Worm (Caenorhabditis elegans): ENCODE results near the gene B0035.13.

Gene B0035.13

DNA sequence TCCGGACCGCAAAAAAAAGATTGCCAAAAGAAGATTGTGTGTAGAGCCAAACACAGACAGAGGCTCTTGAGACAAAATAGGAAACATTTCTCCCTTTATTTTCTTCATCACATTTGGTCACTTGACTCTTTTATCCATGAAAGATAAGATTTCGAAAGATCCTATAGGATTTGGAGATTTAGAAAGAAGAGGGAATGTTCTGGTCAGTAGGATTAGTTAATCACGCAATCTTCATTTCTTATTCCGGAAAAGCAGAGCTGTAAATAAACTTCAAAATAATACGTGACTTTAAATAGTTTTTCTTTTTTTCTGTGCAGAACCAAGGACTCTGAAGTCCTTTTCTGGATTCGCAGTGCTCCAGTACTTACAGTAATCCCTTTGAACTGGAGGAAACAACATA, 40.8 kb upstream of the B0035.13 start:
- TF ChIP-seq ceh-88 (GFP tag; IDR thresholded peaks at IDR 0.05) (no peak), nhr-85 (tag) (no peak), hpl-2 (GFP tag; optimal IDR thresholded peaks at IDR 0.05) (no peak), C04F5.9 (tag; optimal IDR thresholded peaks at IDR 0.05) (no peak), elt-3 (tag; optimal IDR thresholded peaks at IDR 0.05) (no peak), pag-3 (tag; optimal IDR thresholded peaks at IDR 0.05; ENCODE audit: borderline replicate concordance, insufficient read depth) (no peak), mab-9 (GFP tag; IDR thresholded peaks at IDR 0.05) (no peak), zag-1 (tag; optimal IDR thresholded peaks at IDR 0.05) (no peak), nhr-20 (tag; optimal IDR thresholded peaks at IDR 0.05) (no peak), ama-1 (optimal IDR thresholded peaks at IDR 0.05) (no peak), grh-1 (GFP tag; IDR thresholded peaks at IDR 0.05) (no peak), nhr-28 (tag; optimal IDR thresholded peaks at IDR 0.05) (no peak), isw-1 (GFP tag; IDR thresholded peaks at IDR 0.05) (no peak), C34B4.2 (tag; optimal IDR thresholded peaks at IDR 0.05) (no peak), lir-3 (tag; optimal IDR thresholded peaks at IDR 0.05; ENCODE audit: poor library complexity) (no peak), nhr-47 (tag; optimal IDR thresholded peaks at IDR 0.05) (peak; percentile 11), lin-35 (GFP tag; optimal IDR thresholded peaks at IDR 0.05) (no peak), irx-1 (tag; optimal IDR thresholded peaks at IDR 0.05) (no peak), pqm-1 (tag; optimal IDR thresholded peaks at IDR 0.05) (no peak), fkh-8 (tag; optimal IDR thresholded peaks at IDR 0.05) (peak; percentile 57), sox-4 (tag; optimal IDR thresholded peaks at IDR 0.05) (no peak), efl-1 (optimal IDR thresholded peaks at IDR 0.05) (no peak), efl-1 (GFP tag; optimal IDR thresholded peaks at IDR 0.05 in 1 of 2) (no peak), lsy-2 (tag; optimal IDR thresholded peaks at IDR 0.05) (no peak), nhr-12 (tag; optimal IDR thresholded peaks at IDR 0.05) (no peak), unc-130 (tag; optimal IDR thresholded peaks at IDR 0.05) (no peak), dsc-1 (tag; optimal IDR thresholded peaks at IDR 0.05) (peak; percentile 63), ces-1 (GFP tag; optimal IDR thresholded peaks at IDR 0.05) (no peak), mef-2 (tag; optimal IDR thresholded peaks at IDR 0.05) (peak; percentile 6), jun-1 (tag; optimal IDR thresholded peaks at IDR 0.05) (no peak), nhr-90 (tag; optimal IDR thresholded peaks at IDR 0.05; ENCODE audit: poor library complexity) (no peak), ztf-4 (tag; optimal IDR thresholded peaks at IDR 0.05) (no peak), elt-2 (tag; optimal IDR thresholded peaks at IDR 0.05) (no peak), lin-15B (tag; optimal IDR thresholded peaks at IDR 0.05) (no peak), snu-23 (GFP tag; optimal IDR thresholded peaks at IDR 0.05) (no peak)

DNA sequence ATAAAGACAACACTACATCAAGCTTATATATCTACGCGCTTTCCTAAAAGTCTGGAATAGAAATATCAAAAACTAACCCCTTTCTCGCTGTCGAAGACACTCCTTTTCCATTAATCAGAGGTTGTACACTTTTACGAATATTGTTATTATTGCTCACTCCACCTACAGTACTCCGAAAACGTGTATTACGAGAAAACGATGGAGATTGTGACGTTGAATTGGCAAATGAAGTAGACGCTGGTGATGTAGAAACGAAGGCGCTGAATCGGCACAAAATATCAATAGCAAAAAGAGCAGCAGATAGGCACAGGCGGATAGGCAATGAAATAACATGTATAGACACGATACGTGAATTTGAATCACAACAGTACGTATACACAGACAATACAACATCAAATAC, 37.8 kb upstream of the B0035.13 start:
- peak; percentile 94 for TF ChIP-seq alr-1 (tag; optimal IDR thresholded peaks at IDR 0.05; ENCODE audit: borderline replicate concordance)
- no peak for TF ChIP-seq nhr-90 (tag; optimal IDR thresholded peaks at IDR 0.05; ENCODE audit: poor library complexity)

DNA sequence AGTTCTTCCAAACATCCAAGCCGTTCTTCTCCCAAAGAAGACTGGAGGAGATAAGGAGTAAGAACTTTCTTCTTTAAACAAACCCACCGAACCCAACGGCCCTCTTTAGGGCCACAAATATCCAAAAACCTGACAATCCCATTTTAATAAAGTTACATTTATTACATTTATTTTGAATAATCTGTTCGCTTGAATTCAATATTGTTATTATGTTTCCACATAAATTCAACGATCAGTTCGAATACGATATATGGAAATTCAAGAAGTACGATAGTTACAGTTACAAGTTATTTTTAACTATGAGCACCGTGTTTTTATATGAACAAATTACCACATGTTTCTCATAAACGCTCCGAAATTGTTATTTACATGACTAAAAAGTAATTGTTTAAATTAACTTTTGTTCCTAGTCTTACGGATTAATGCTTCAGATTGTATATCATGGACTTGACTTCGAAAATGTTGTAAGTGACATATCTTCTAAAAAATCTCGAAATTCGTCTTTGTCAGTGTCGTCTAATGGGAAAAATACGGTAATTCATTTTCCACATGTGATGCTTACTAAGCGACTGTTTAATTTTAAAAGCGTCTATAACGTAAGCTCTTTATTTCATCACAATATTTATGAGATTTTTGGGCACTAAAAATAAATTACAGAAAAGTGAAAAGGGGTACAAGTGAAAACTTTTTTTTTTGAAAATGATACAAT, 34.4 kb upstream of the B0035.13 start:
- no peak for TF ChIP-seq fkh-4 (tag; optimal IDR thresholded peaks at IDR 0.05; ENCODE audit: borderline replicate concordance)
- no peak for TF ChIP-seq unc-98 (GFP tag; IDR thresholded peaks at IDR 0.05)
- no peak for TF ChIP-seq unc-62 (GFP tag; optimal IDR thresholded peaks at IDR 0.05)
- TF ChIP-seq lir-3 (tag; optimal IDR thresholded peaks at IDR 0.05; ENCODE audit: poor library complexity) = no peak
- no peak for TF ChIP-seq mab-9 (GFP tag; IDR thresholded peaks at IDR 0.05)
- TF ChIP-seq Y116A8C.19 (tag; optimal IDR thresholded peaks at IDR 0.05; ENCODE audit: borderline replicate concordance) = no peak
- no peak for TF ChIP-seq sox-4 (tag; optimal IDR thresholded peaks at IDR 0.05)
- TF ChIP-seq grh-1 (GFP tag; IDR thresholded peaks at IDR 0.05) = no peak
- no peak for TF ChIP-seq lin-13 (GFP tag; optimal IDR thresholded peaks at IDR 0.05)
- TF ChIP-seq zag-1 (tag; optimal IDR thresholded peaks at IDR 0.05) = no peak
- TF ChIP-seq nhr-77 (tag; optimal IDR thresholded peaks at IDR 0.05) = no peak
- no peak for TF ChIP-seq ceh-82 (tag; optimal IDR thresholded peaks at IDR 0.05)
- no peak for TF ChIP-seq F16B12.6 (tag; optimal IDR thresholded peaks at IDR 0.05)
- TF ChIP-seq fos-1 (tag; optimal IDR thresholded peaks at IDR 0.05) = no peak
- no peak for TF ChIP-seq ces-1 (GFP tag; optimal IDR thresholded peaks at IDR 0.05)
- no peak for TF ChIP-seq jun-1 (tag; optimal IDR thresholded peaks at IDR 0.05)
- TF ChIP-seq mdl-1 (tag; optimal IDR thresholded peaks at IDR 0.05) = no peak
